Worm (Caenorhabditis elegans) whole organism, young adult: Measurements from ENCODE around the gene djr-1.1.

ENCODE experiments used
- B0019.2 ChIP-seq: fragments of 200-800 bp; sonication (Bioruptor generic); conservative IDR thresholded peaks from 2 replicates; pipeline ENCODE4 v1.3.6; 2022; ENCODE audit warnings: missing genetic modification reagents, missing genetic modification characterization, missing compliant biosample characterization
- C17E4.6 ChIP-seq: fragments of 200-800 bp; sonication (Bioruptor generic); IDR thresholded peaks from 2 replicates; pipeline ENCODE4 v1.3.6; 2022; ENCODE audit warnings: missing genetic modification reagents, missing genetic modification characterization, missing compliant biosample characterization
- F10E7.11 ChIP-seq: sonication (generic microtip); optimal IDR thresholded peaks from 2 replicates; lab custom pipeline; 2017; ENCODE audit warnings: mild to moderate bottlenecking, missing genetic modification characterization, moderate library complexity, missing compliant biosample characterization
- F39B2.1 ChIP-seq: fragments of 200-800 bp; sonication (Bioruptor generic); IDR thresholded peaks from 2 replicates; pipeline ENCODE4 v1.3.6; 2022; ENCODE audit warnings: missing genetic modification reagents, missing genetic modification characterization, missing compliant biosample characterization
- F52B5.7 ChIP-seq: sonication (generic microtip); optimal IDR thresholded peaks from 2 replicates; lab custom pipeline; 2016; ENCODE audit warnings: mild to moderate bottlenecking, missing genetic modification characterization, missing compliant biosample characterization
- F57C9.4 ChIP-seq: sonication (generic microtip); optimal IDR thresholded peaks from 2 replicates; lab custom pipeline; 2017; ENCODE audit warnings: mild to moderate bottlenecking, missing genetic modification characterization, missing compliant biosample characterization
- T07F8.4 ChIP-seq: sonication (generic microtip); optimal IDR thresholded peaks from 2 replicates; lab custom pipeline; 2016; ENCODE audit warnings: mild to moderate bottlenecking, missing genetic modification characterization, moderate library complexity, missing compliant biosample characterization
- atf-7 ChIP-seq: sonication (generic microtip); optimal IDR thresholded peaks from 2 replicates; lab custom pipeline; 2017; ENCODE audit warnings: mild to moderate bottlenecking, missing genetic modification characterization, missing compliant biosample characterization
- athp-1 ChIP-seq: sonication (generic microtip); optimal IDR thresholded peaks from 2 replicates; lab custom pipeline; 2017; ENCODE audit warnings: mild to moderate bottlenecking, missing genetic modification characterization, missing compliant biosample characterization
- attf-6 ChIP-seq: fragments of 200-800 bp; sonication (Bioruptor generic); IDR thresholded peaks from 2 replicates; pipeline ENCODE4 v1.3.6; 2022; ENCODE audit warnings: missing genetic modification reagents, missing genetic modification characterization, missing compliant biosample characterization
- bed-2 ChIP-seq: fragments of 200-800 bp; sonication (Bioruptor generic); IDR thresholded peaks from 2 replicates; pipeline ENCODE4 v1.3.6; 2022; ENCODE audit warnings: missing genetic modification reagents, missing genetic modification characterization, missing compliant biosample characterization
- cebp-1 ChIP-seq, 2 experiments: fragments of 200-800 bp in 1 of 2; sonication (Bioruptor generic) in 1 of 2; sonication (generic microtip) in 1 of 2; IDR thresholded peaks in 1 of 2; optimal IDR thresholded peaks in 1 of 2; 2 replicates each; pipeline versions ENCODE4 v1.3.6 to Lab custom; 2017 to 2022; ENCODE audit warnings: missing compliant biosample characterization in 2 of 2, missing genetic modification characterization in 2 of 2, mild to moderate bottlenecking in 1 of 2, missing genetic modification reagents in 1 of 2, moderate library complexity in 1 of 2
- cebp-2 ChIP-seq: fragments of 200-800 bp; sonication (Bioruptor generic); IDR thresholded peaks from 2 replicates; pipeline ENCODE4 v1.3.6; 2022; ENCODE audit warnings: missing genetic modification characterization, missing compliant biosample characterization
- die-1 ChIP-seq: sonication (generic microtip); optimal IDR thresholded peaks from 2 replicates; lab custom pipeline; 2016; ENCODE audit warnings: missing genotype, mild to moderate bottlenecking, missing genetic modification characterization, missing compliant biosample characterization
- ekl-4 ChIP-seq: fragments of 200-800 bp; sonication (Bioruptor generic); IDR thresholded peaks from 2 replicates; pipeline ENCODE4 v1.3.6; 2022; ENCODE audit warnings: missing genetic modification reagents, missing genetic modification characterization, missing compliant biosample characterization
- hmg-1.2 ChIP-seq: fragments of 200-800 bp; sonication (Bioruptor generic); IDR thresholded peaks from 2 replicates; pipeline ENCODE4 v1.3.6; 2022; ENCODE audit warnings: missing genetic modification reagents, missing genetic modification characterization, missing compliant biosample characterization
- hmg-20 ChIP-seq: fragments of 200-800 bp; sonication (Bioruptor generic); IDR thresholded peaks from 2 replicates; pipeline ENCODE4 v1.3.6; 2022; ENCODE audit warnings: missing genetic modification reagents, missing genetic modification characterization, missing compliant biosample characterization
- hsf-1 ChIP-seq: fragments of 200-800 bp; sonication (Bioruptor generic); IDR thresholded peaks from 2 replicates; pipeline ENCODE4 v1.3.6; 2022; ENCODE audit warnings: missing genetic modification reagents, missing genetic modification characterization, missing compliant biosample characterization
- let-526 ChIP-seq: fragments of 200-800 bp; sonication (Bioruptor generic); IDR thresholded peaks from 2 replicates; pipeline ENCODE4 v1.3.6; 2022; ENCODE audit warnings: missing genetic modification reagents, missing genetic modification characterization, missing compliant biosample characterization
- lin-35 ChIP-seq, 3 experiments: fragments of 150-350 bp in 2 of 3; sonication (generic microtip) in 1 of 3; optimal IDR thresholded peaks; 2 replicates each; lab custom pipeline; 2014 to 2018; ENCODE audit warnings: missing biosample characterization in 3 of 3, missing genetic modification characterization in 3 of 3, missing genetic modification reagents in 3 of 3
- lir-1 ChIP-seq: fragments of 200-800 bp; sonication (Bioruptor generic); conservative IDR thresholded peaks from 2 replicates; pipeline ENCODE4 v1.3.6; 2022; ENCODE audit warnings: missing genetic modification reagents, missing genetic modification characterization, missing compliant biosample characterization
- madf-8 ChIP-seq: fragments of 200-800 bp; sonication (Bioruptor generic); conservative IDR thresholded peaks from 2 replicates; pipeline ENCODE4 v1.3.6; 2022; ENCODE audit warnings: missing genetic modification reagents, missing genetic modification characterization, missing compliant biosample characterization
- nfyb-1 ChIP-seq: fragments of 200-800 bp; sonication (Bioruptor generic); IDR thresholded peaks from 2 replicates; pipeline ENCODE4 v1.3.6; 2022; ENCODE audit warnings: missing genetic modification reagents, missing genetic modification characterization, missing compliant biosample characterization
- nhr-179 ChIP-seq: sonication (generic microtip); optimal IDR thresholded peaks from 2 replicates; lab custom pipeline; 2016; ENCODE audit warnings: mild to moderate bottlenecking, missing genetic modification characterization, missing compliant biosample characterization
- pbrm-1 ChIP-seq: fragments of 200-800 bp; sonication (Bioruptor generic); IDR thresholded peaks from 2 replicates; pipeline ENCODE4 v1.3.6; 2022; ENCODE audit warnings: missing genetic modification reagents, missing genetic modification characterization, missing compliant biosample characterization
- rpc-1 ChIP-seq, 2 experiments: fragments of 150-350 bp in 1 of 2; sonication (generic microtip) in 1 of 2; optimal IDR thresholded peaks; 2 replicates each; lab custom pipeline; 2014 to 2018; ENCODE audit warnings: missing biosample characterization in 1 of 2, missing genetic modification characterization in 1 of 2, missing genetic modification reagents in 1 of 2, missing genotype in 1 of 2
- tbp1 ChIP-seq: fragments of 200-800 bp; sonication (Bioruptor generic); optimal IDR thresholded peaks from 2 replicates; lab custom pipeline; 2018; ENCODE audit warnings: mild to moderate bottlenecking, missing genetic modification characterization, missing compliant biosample characterization
- tlf-1 ChIP-seq: fragments of 200-800 bp; sonication (Bioruptor generic); optimal IDR thresholded peaks from 2 replicates; lab custom pipeline; 2018; ENCODE audit warnings: mild to moderate bottlenecking, missing genetic modification characterization, missing compliant biosample characterization
- ztf-18 ChIP-seq: sonication (generic microtip); optimal IDR thresholded peaks from 2 replicates; lab custom pipeline; 2016; ENCODE audit warnings: missing genotype, mild to moderate bottlenecking, missing genetic modification characterization, missing compliant biosample characterization
- ztf-6 ChIP-seq: fragments of 200-800 bp; sonication (Bioruptor generic); IDR thresholded peaks from 2 replicates; pipeline ENCODE4 v1.3.6; 2022; ENCODE audit warnings: missing genetic modification reagents, missing genetic modification characterization, missing compliant biosample characterization

Gene djr-1.1

ce11 chrII:286551-286724, 3.9 kb upstream of the djr-1.1 start, which contains the start of gene misc-1:
Gene misc-1 (plus strand): TSS chrII:286625.
- TF ChIP-seq let-526 (GFP tag; lab: Robert Waterston, UW), result no peak
- no peak for TF ChIP-seq lir-1 (GFP tag; lab: Robert Waterston, UW)

- TF ChIP-seq F57C9.4 (tag; lab: Kevin White, UChicago) (peak; percentile 3), ekl-4 (peak; percentile 53; the same call in 1 of the 2 replicates), hsf-1 (GFP tag; lab: Robert Waterston, UW) (no peak), cebp-1 (GFP tag; IDR thresholded peaks at IDR 0.05; lab: Robert Waterston, UW) (no peak), cebp-1 (tag; optimal IDR thresholded peaks at IDR 0.05; lab: Kevin White, UChicago) (peak; percentile 28), F52B5.7 (tag; lab: Kevin White, UChicago) (peak; percentile 43), hmg-20 (GFP tag; lab: Robert Waterston, UW) (0 out of 2 replicates have a peak, but pooled peaks have one; percentile 30), F10E7.11 (tag; lab: Kevin White, UChicago) (peak; percentile 38), lin-35 (GFP tag; optimal IDR thresholded peaks at IDR 0.05; lab: Kevin White, UChicago) (peak in 1 of 3 experiments; percentile 21), hmg-1.2 (no peak), athp-1 (peak; percentile 11)
- TF ChIP-seq, all 124 proteins: peak for 8
Measured at ce11 chrII:288705-289205, 1.6 kb upstream of the djr-1.1 start, which contains the start of gene mrpl-41. Gene mrpl-41 (plus strand): TSS chrII:288939.

ce11 chrII:294606-295005, 4.2 kb downstream of the djr-1.1 start, which contains the start of gene B0432.11:
Gene B0432.11 (minus strand): TSS chrII:294706.
- TF ChIP-seq ztf-18 (tag; lab: Kevin White, UChicago) (no peak), C17E4.6 (no peak), tlf-1 (GFP tag; lab: Kevin White, UChicago) (no peak), hmg-1.2 (no peak), ztf-6 (GFP tag; lab: Robert Waterston, UW) (no peak)

- TF ChIP-seq nhr-179 (tag; lab: Kevin White, UChicago) (no peak), nfyb-1 (GFP tag; lab: Robert Waterston, UW) (no peak), tlf-1 (GFP tag; lab: Kevin White, UChicago) (no peak), atf-7 (no peak), madf-8 (GFP tag; lab: Robert Waterston, UW) (no peak), T07F8.4 (no peak), rpc-1 (optimal IDR thresholded peaks at IDR 0.05; lab: Kevin White, UChicago) (no peak), rpc-1 (tag; optimal IDR thresholded peaks at IDR 0.05; lab: Kevin White, UChicago) (no peak), B0019.2 (GFP tag; lab: Robert Waterston, UW) (no peak), F39B2.1 (GFP tag; lab: Robert Waterston, UW) (no peak), tbp1 (GFP tag; lab: Kevin White, UChicago) (no peak), bed-2 (GFP tag; lab: Robert Waterston, UW) (no peak), attf-6 (GFP tag; lab: Robert Waterston, UW) (no peak)
Measured at ce11 chrII:296911-297440, 6.6 kb downstream of the djr-1.1 start, which contains the start of the genes clec-117 and B0432.1. Gene clec-117 (minus strand): TSS chrII:297011. Gene B0432.1 (plus strand): TSS chrII:297390.

- TF ChIP-seq pbrm-1 (GFP tag; lab: Robert Waterston, UW) (no peak), tlf-1 (GFP tag; lab: Kevin White, UChicago) (no peak), cebp-2 (GFP tag; lab: Robert Waterston, UW) (no peak), die-1 (tag; lab: Kevin White, UChicago) (no peak)
Measured at ce11 chrII:299684-300083, 9.3 kb downstream of the djr-1.1 start, which contains the start of gene K01A2.6. Gene K01A2.6 (plus strand): TSS chrII:299984.
